Fruit fly (Drosophila melanogaster): ENCODE measurements around the gene CG11899.

CG11899 gene

DNA sequence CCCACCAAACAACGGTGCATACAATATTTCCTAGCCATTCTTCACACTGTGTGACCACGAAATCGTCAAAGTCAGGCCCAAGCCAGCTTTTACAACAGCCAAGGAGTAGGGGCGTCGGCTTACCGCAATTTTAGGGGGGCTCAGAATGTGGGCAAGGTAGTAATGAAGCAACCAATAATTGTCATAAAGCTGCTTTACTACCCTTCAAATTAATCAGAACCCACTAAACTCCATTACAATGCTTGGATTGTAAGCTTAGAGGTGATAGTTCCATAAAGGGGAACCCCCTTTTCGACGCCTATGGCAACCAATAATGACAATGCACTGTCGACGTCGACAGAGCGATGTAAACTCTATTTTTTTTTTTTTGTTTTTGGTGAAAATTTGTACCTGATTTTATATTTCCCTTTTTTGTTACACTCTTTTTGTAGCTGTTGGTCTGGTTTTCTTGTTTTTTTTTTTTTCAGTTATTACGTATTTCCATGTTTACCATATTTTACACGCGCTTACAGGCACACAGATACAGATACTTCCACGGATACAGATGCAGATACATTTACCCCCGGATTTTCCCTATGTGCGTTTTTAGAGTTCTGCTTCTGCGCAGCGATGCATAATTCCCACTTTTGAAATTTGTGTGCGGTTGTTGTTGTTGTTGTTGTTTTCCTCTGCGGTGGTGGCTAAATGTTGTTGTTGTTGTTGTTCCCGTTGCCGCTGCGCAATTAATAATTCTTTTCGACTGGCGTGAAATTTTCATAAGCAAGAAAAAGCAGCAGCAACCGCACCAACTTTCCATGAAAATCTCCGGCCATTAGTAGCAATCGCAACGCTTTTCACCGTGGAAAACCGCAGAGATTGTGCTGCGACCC, 4.6 kb downstream of the CG11899 start (continued):
- TF ChIP-seq GATAe (GFP tag; conservative IDR thresholded peaks at IDR 0.05) (no peak), zen (tag; optimal IDR thresholded peaks at IDR 0.05) (peak; percentile 60), CG9609 (GFP tag; optimal IDR thresholded peaks at IDR 0.05) (peak; percentile 72), Opbp (GFP tag; IDR thresholded peaks at IDR 0.05; ENCODE audit: partially characterized antibody) (no peak), Dip3 (GFP tag; optimal IDR thresholded peaks at IDR 0.05) (no peak), CG43689 (GFP tag; IDR thresholded peaks at IDR 0.05) (no peak), slbo (GFP tag; IDR thresholded peaks at IDR 0.05) (peak; percentile 51), CG12942 (GFP tag; optimal IDR thresholded peaks at IDR 0.05) (peak; percentile 75), vfl (GFP tag; optimal IDR thresholded peaks at IDR 0.05) (no peak), CG13296 (GFP tag; optimal IDR thresholded peaks at IDR 0.05) (peak; percentile 50), Hmr (GFP tag; optimal IDR thresholded peaks at IDR 0.05) (peak; percentile 16), CG7987 (GFP tag; optimal IDR thresholded peaks at IDR 0.05) (no peak), CG5953 (GFP tag; IDR thresholded peaks at IDR 0.05) (peak; percentile 52; the same call in 1 of the 2 replicates), mirr (GFP tag; optimal IDR thresholded peaks at IDR 0.05) (no peak), bbx (GFP tag; IDR thresholded peaks at IDR 0.05; ENCODE audit: partially characterized antibody) (no peak), sens (GFP tag) (peak; percentile 97), nmo (GFP tag; optimal IDR thresholded peaks at IDR 0.05) (peak; percentile 84), Bdp1 (GFP tag; optimal IDR thresholded peaks at IDR 0.05) (peak; percentile 55), Sin3A (optimal IDR thresholded peaks at IDR 0.05) (no peak), exex (tag; optimal IDR thresholded peaks at IDR 0.05) (no peak), Hmx (GFP tag; optimal IDR thresholded peaks at IDR 0.05) (no peak), chif (GFP tag; optimal IDR thresholded peaks at IDR 0.05) (peak; percentile 52 to 76), CG10462 (GFP tag; optimal IDR thresholded peaks at IDR 0.05) (peak; percentile 41), HLH3B (GFP tag; IDR thresholded peaks at IDR 0.05) (peak; percentile 88), NfI (GFP tag; optimal IDR thresholded peaks at IDR 0.05) (peak; percentile 57), pan (optimal IDR thresholded peaks at IDR 0.05) (no peak), pan (GFP tag; optimal IDR thresholded peaks at IDR 0.05 in 1 of 2, IDR thresholded peaks at IDR 0.05 in 1 of 2) (peak in 1 of 2 experiments; percentile 71), CG17361 (GFP tag; IDR thresholded peaks at IDR 0.05) (peak; percentile 87), CG10321 (GFP tag; IDR thresholded peaks at IDR 0.05) (no peak), bsh (GFP tag; optimal IDR thresholded peaks at IDR 0.05) (peak; percentile 14 to 90), CG4707 (GFP tag; optimal IDR thresholded peaks at IDR 0.05) (peak; percentile 65), CG4730 (GFP tag; IDR thresholded peaks at IDR 0.05) (peak; percentile 40), Hr39 (optimal IDR thresholded peaks at IDR 0.05) (no peak), CG15479 (GFP tag; optimal IDR thresholded peaks at IDR 0.05) (no peak), knrl (GFP tag; IDR thresholded peaks at IDR 0.05; ENCODE audit: partially characterized antibody) (no peak), dati (GFP tag; IDR thresholded peaks at IDR 0.05) (peak; percentile 43; the same call in 1 of the 2 replicates), HLH54F (GFP tag; optimal IDR thresholded peaks at IDR 0.05) (peak; percentile 25), so (GFP tag; IDR thresholded peaks at IDR 0.05) (peak; percentile 68; the same call in 1 of the 3 replicates), CG11723 (GFP tag; optimal IDR thresholded peaks at IDR 0.05) (peak; percentile 78), Jarid2 (GFP tag; optimal IDR thresholded peaks at IDR 0.05) (peak; percentile 42), Hr3 (GFP tag; optimal IDR thresholded peaks at IDR 0.05) (peak; percentile 56), CHES-1-like (GFP tag; optimal IDR thresholded peaks at IDR 0.05) (peak; percentile 42), CG14667 (GFP tag; IDR thresholded peaks at IDR 0.05) (peak; percentile 54), CG4328 (GFP tag; optimal IDR thresholded peaks at IDR 0.05) (peak; percentile 44), Vsx1 (GFP tag; optimal IDR thresholded peaks at IDR 0.05) (peak; percentile 32), p53 (GFP tag; optimal IDR thresholded peaks at IDR 0.05) (no peak), org-1 (GFP tag; optimal IDR thresholded peaks at IDR 0.05) (peak; percentile 65), lbe (GFP tag; optimal IDR thresholded peaks at IDR 0.05) (no peak), bigmax (GFP tag; optimal IDR thresholded peaks at IDR 0.05) (no peak), oc (tag; optimal IDR thresholded peaks at IDR 0.05) (peak; percentile 86)

All from whole organism, embryonic.